Fruit fly (Drosophila melanogaster) ovary, adult (tissue): Measurements from ENCODE around the gene Septin2.
A peak's percentile ranks its signal among the peaks of the same experiment; 100 is the strongest.

Source experiments
- CG17801 ChIP-seq: fragments of 200-800 bp; optimal IDR thresholded peaks from 2 replicates; lab custom pipeline; 2019; ENCODE audit warnings: missing biosample characterization, mild to moderate bottlenecking, missing genetic modification characterization, moderate library complexity; ENCODE audit not compliant: partially characterized antibody

The Septin2 gene

DNA sequence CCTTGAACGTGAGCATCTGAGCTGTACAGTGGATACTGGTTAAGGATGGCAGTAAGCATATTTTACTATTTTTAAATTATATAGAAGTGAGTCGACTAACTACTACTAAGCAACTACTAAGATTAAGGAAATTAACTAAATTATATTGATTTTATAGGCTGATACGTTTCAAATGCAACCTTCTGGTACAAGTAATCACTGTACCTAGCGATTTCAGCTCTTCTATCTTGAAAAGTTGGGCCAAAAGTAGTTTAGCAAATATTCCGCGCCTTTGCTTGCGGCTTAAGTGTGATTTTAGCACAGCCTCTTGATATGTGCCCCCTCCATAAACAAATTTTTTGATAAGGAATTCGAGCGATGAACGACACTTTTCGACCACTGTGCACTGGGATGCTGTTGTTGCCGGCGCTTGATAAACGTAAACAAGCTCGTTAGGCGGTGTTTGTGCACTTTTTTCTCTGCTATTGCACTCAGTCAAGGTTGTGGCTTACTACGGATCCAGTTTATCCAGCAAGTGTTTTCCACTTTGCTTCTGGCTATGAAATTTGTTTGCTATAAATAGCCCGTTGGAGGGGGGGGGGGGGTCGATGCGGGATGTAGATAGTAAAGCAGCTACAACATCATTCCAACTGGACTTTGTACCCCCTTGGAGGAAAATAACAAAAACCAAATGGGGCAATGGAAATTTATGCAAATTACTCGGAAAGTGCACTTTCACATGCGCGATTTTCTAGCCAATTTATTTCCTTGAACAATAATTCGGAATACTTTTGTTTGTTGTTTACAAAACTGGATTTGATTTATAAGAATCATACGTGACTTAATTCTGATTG, 31.7 kb downstream of the Septin2 start:
- no peak for TF ChIP-seq CG17801 (GFP tag; lab: Kevin White, UChicago)

DNA sequence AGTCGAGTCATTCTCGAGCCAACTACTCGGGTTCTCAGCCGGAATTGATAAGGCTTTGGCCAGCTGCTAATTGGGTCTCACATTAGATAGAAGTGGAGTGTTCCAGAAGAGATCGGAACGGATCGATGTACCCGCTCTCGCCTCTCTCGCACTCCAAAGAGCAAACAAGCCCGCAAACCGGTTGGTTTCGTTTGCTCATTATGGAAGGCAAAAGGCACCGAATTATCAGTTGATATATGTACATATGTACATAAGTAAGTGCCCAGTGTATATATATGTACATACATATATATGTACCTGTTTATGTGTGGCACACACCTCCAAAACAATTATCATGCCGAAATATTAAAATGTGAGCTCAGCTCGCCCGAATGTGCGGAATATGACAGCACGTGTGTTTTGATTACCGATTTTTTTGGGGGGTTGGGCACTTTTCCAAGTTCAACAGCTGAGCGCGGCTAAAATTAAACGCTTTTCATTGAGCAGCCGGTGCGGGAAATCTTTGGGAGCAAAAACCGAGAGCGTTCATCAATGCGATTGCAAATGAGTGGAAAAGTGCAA, 32.4 kb downstream of the Septin2 start:
- TF ChIP-seq CG17801 (GFP tag; lab: Kevin White, UChicago): no peak

DNA sequence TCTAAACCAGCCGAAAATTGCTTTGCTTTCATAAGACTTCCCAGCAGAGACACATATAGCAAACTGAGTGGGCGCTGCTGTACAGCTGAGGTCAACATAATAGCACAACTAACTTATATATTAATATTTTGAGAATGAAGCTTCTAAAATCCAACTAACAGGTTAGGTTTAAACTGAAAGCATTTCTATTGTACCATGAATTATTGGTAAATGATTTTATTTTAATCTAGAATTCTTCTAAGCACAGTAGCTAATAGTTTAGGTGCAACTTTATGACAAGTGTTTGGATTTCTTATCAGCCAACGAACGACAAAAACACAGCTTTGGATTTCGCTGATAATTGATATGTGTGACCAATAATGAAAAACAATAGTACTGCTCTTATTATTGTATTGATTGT, 33.1 kb downstream of the Septin2 start:
- TF ChIP-seq CG17801 (GFP tag; lab: Kevin White, UChicago): no peak

- no peak for TF ChIP-seq CG17801 (GFP tag; lab: Kevin White, UChicago)
Measured at dm6 chr3R:20554300-20554699, 33.9 kb downstream of the Septin2 start, which contains the start of gene att-ORFB. att-ORFB (minus strand) TSS chr3R:20554400.

DNA sequence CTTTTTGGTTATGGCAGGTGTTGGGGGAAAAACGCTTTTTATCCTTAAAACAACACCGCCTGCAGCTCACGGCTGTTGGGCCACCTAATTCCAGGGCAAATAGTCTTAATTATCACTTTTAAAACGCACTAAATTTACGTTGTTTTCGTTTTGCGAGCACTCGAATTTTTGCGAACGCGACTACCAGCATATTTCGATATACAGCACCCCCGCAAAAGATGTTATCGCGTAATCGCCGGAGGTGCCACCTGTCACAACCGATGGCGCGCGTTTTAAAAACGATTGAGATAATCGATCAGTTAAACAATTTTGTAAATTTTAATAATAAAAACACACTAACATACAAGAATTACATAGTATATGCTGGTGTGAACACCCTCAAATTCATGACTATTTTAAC, 36.1 kb downstream of the Septin2 start, which contains the start of gene Stat92E:
Stat92E (minus strand) TSS at position 219 of the 400 bp plus-strand sequence.
- TF ChIP-seq CG17801 (GFP tag; lab: Kevin White, UChicago): no peak

dm6 chr3R:20551487-20552079, 36.6 kb downstream of the Septin2 start:
- TF ChIP-seq CG17801 (GFP tag; lab: Kevin White, UChicago): no peak

- TF ChIP-seq CG17801 (GFP tag; lab: Kevin White, UChicago): peak; percentile 50
Measured at dm6 chr3R:20550632-20551486, 37.3 kb downstream of the Septin2 start.

DNA sequence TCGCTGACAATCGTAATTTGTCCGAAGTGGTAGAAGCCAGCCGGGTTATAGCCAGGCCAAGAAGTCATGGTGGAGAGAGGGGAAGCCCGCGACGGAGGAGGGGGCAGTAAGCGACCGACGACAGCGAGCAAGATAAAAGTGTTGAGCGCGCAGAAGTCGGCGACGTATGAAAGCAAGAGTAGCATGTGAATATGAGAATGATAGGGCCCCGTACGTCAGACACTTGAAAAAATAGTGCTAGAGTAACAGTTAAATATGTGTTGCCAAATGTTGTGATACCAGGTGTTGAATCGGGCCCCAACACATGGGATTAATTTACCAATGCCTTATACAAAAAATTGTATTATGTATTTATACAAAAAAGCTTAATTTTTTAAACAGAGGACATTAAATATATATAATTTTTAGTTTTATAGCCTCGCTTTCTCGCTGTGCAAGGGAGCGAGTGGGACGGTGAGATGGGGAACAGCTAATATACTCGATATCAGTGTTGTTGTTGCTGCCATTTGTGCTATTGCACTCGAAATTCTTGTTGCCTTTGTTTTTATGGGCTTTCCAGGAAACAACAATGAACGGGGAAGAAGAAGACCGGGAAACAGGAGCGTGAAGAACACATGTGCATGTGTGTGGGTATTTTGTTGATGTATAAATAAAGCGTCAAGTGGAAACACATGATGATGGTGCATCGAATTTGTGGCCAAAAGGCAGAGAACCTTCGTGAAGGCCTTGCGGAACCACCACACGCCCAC, 38.1 kb downstream of the Septin2 start:
- TF ChIP-seq CG17801 (GFP tag; lab: Kevin White, UChicago): peak; percentile 91

dm6 chr3R:20549017-20549854, 38.9 kb downstream of the Septin2 start:
- TF ChIP-seq CG17801 (GFP tag; lab: Kevin White, UChicago): no peak

DNA sequence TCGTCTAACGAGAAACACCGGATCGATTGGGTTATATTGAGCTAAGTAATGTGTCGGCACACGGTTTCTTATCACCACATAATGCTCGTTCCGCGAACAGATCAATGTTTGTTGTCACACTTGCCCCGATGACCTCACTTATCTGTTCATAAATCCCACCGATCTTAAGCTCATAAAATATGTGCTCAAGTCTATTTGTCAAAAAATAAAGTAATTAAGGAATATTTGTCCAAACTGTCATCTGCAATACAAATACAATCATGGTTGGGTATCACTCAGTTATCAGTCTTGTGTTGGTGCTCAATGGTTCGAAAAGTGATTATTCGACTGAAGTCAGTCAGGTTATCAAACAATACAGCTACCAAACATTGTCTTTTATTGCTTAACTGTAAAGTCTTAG, 39.9 kb downstream of the Septin2 start:
- TF ChIP-seq CG17801 (GFP tag; lab: Kevin White, UChicago): no peak

- no peak for TF ChIP-seq CG17801 (GFP tag; lab: Kevin White, UChicago)
Measured at dm6 chr3R:20547758-20548157, 40.4 kb downstream of the Septin2 start.

- no peak for TF ChIP-seq CG17801 (GFP tag; lab: Kevin White, UChicago)
Measured at dm6 chr3R:20546662-20547620, 41.2 kb downstream of the Septin2 start.
